Worm (Caenorhabditis elegans) whole organism, L4/young adult: ENCODE measurements around the gene W02H3.3.

ENCODE experiments used
- dao-5 ChIP-seq: sonication (generic microtip); optimal IDR thresholded peaks from 2 replicates; lab custom pipeline; 2016; ENCODE audit warnings: missing genotype, missing genetic modification characterization, moderate library complexity, missing compliant biosample characterization
- him-1 ChIP-seq: sonication (generic microtip); optimal IDR thresholded peaks from 2 replicates; lab custom pipeline; 2016; ENCODE audit warnings: missing genotype, missing genetic modification reagents, missing genetic modification characterization, missing compliant biosample characterization

DNA sequence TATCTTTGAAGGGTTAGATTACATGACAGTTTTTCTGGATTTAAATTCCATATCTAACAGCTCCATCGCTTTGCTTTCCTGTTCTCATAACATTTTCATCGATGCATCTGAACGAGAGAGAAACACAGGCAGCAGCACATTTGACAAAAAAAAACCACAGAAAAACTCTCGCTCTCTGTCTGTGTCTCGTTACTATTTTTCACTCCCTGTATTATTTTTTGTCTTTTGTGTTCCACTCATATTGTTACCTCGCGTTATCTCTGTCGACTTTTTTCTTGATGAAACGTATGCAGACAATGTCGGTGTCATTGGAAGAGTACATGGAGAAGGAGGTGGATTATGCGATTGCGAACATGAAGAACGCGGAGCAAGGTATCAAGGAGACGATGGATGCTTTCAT, 9.0 kb downstream of the W02H3.3 start, which contains the start of gene W04G3.11:
- no peak for TF ChIP-seq dao-5
- no peak for TF ChIP-seq him-1 (tag; lab: Kevin White, UChicago)
